Fruit fly (Drosophila melanogaster) whole organism, adult: ENCODE measurements around the gene Cul3.

Experiments used
- CG12768 ChIP-seq: fragments of 200-800 bp; sonication (Bioruptor generic); optimal IDR thresholded peaks from 2 replicates; lab custom pipeline; 2017; ENCODE audit warnings: missing biosample characterization, missing genetic modification characterization, mild to moderate bottlenecking, moderate library complexity, missing genetic modification reagents
- CG14711 ChIP-seq: fragments of 200-800 bp; sonication (Bioruptor generic); optimal IDR thresholded peaks from 2 replicates; lab custom pipeline; 2018; ENCODE audit warnings: missing biosample characterization, mild to moderate bottlenecking, missing genetic modification characterization, moderate library complexity
- CG1620 ChIP-seq: fragments of 200-800 bp; sonication (Bioruptor generic); optimal IDR thresholded peaks from 2 replicates; lab custom pipeline; 2016; ENCODE audit warnings: missing biosample characterization, missing genetic modification characterization
- CG7045 ChIP-seq: fragments of 200-800 bp; sonication (Bioruptor generic); optimal IDR thresholded peaks from 2 replicates; lab custom pipeline; 2017; ENCODE audit warnings: missing biosample characterization, mild to moderate bottlenecking, missing genetic modification characterization
- CG7101 ChIP-seq: fragments of 200-800 bp; sonication (Bioruptor generic); optimal IDR thresholded peaks from 2 replicates; lab custom pipeline; 2018; ENCODE audit warnings: missing biosample characterization, mild to moderate bottlenecking, missing genetic modification characterization, moderate library complexity
- Crg-1 ChIP-seq: fragments of 200-800 bp; sonication (Bioruptor generic); optimal IDR thresholded peaks from 2 replicates; lab custom pipeline; 2016; ENCODE audit warnings: missing biosample characterization, missing genetic modification characterization
- bab1 ChIP-seq: fragments of 200-800 bp; sonication (Bioruptor generic); optimal IDR thresholded peaks from 3 replicates; lab custom pipeline; 2019; ENCODE audit warnings: missing biosample characterization, mild to moderate bottlenecking, missing genetic modification characterization, moderate library complexity
- tj ChIP-seq: fragments of 200-800 bp; sonication (Bioruptor generic); optimal IDR thresholded peaks from 3 replicates; lab custom pipeline; 2017; ENCODE audit warnings: missing biosample characterization, mild to moderate bottlenecking, missing genetic modification characterization, moderate library complexity

- TF ChIP-seq CG12768 (GFP tag; lab: Kevin White, UChicago) (no peak), CG14711 (tag; lab: Kevin White, UChicago) (no peak), bab1 (no peak), Crg-1 (GFP tag; lab: Kevin White, UChicago) (no peak), CG1620 (GFP tag; lab: Kevin White, UChicago) (no peak), CG7101 (tag; lab: Kevin White, UChicago) (no peak), CG7045 (GFP tag; lab: Kevin White, UChicago) (no peak), tj (GFP tag; lab: Kevin White, UChicago) (no peak)
Observed at dm6 chr2L:15319208-15319607, 47.4 kb upstream of the Cul3 start.
